Worm (Caenorhabditis elegans) whole organism, mixed stage, embryonic: ENCODE results near the gene nhr-22.

Experiments used
- M03D4.4 ChIP-seq: sonication (generic microtip); optimal IDR thresholded peaks from 2 replicates; lab custom pipeline; 2017; ENCODE audit warnings: mild to moderate bottlenecking, missing genetic modification characterization, missing compliant biosample characterization
- bed-3 ChIP-seq: fragments of 200-800 bp; sonication (Bioruptor generic); optimal IDR thresholded peaks from 3 replicates; lab custom pipeline; 2018; ENCODE audit warnings: mild to moderate bottlenecking, missing genetic modification characterization, moderate library complexity, missing compliant biosample characterization
- blmp-1 ChIP-seq: fragments of 150-350 bp; optimal IDR thresholded peaks from 2 replicates; lab custom pipeline; 2014; ENCODE audit warnings: missing biosample characterization, missing genetic modification characterization
- ceh-39 ChIP-seq: fragments of 150-350 bp; optimal IDR thresholded peaks from 2 replicates; lab custom pipeline; 2014; ENCODE audit warnings: missing biosample characterization, missing genetic modification characterization
- ceh-43 ChIP-seq: fragments of 200-800 bp; sonication (Bioruptor generic); optimal IDR thresholded peaks from 2 replicates; lab custom pipeline; 2018; ENCODE audit warnings: mild to moderate bottlenecking, missing genetic modification characterization, moderate library complexity, missing compliant biosample characterization
- ceh-83 ChIP-seq: fragments of 200-800 bp; sonication (Bioruptor generic); optimal IDR thresholded peaks from 2 replicates; lab custom pipeline; 2018; ENCODE audit warnings: mild to moderate bottlenecking, missing genetic modification characterization, missing compliant biosample characterization
- ces-1 ChIP-seq: fragments of 150-350 bp; optimal IDR thresholded peaks from 2 replicates; lab custom pipeline; 2014; ENCODE audit warnings: missing biosample characterization, missing genetic modification reagents, missing genetic modification characterization
- cnd-1 ChIP-seq: fragments of 200-800 bp; sonication (Bioruptor generic); optimal IDR thresholded peaks from 2 replicates; lab custom pipeline; 2018; ENCODE audit warnings: mild to moderate bottlenecking, missing genetic modification characterization, missing compliant biosample characterization
- flh-1 ChIP-seq: fragments of 200-800 bp; sonication (Bioruptor generic); optimal IDR thresholded peaks from 2 replicates; lab custom pipeline; 2018; ENCODE audit warnings: mild to moderate bottlenecking, missing genetic modification characterization, moderate library complexity, missing compliant biosample characterization
- ham-2 ChIP-seq: fragments of 200-800 bp; sonication (Bioruptor generic); optimal IDR thresholded peaks from 2 replicates; lab custom pipeline; 2018; ENCODE audit warnings: mild to moderate bottlenecking, missing genetic modification characterization, missing compliant biosample characterization
- hlh-1 ChIP-seq: fragments of 150-350 bp; optimal IDR thresholded peaks from 2 replicates; lab custom pipeline; 2014; ENCODE audit warnings: missing biosample characterization, missing genetic modification reagents, missing genetic modification characterization
- lin-13 ChIP-seq: fragments of 150-350 bp; optimal IDR thresholded peaks from 2 replicates; lab custom pipeline; 2014; ENCODE audit warnings: missing biosample characterization, missing genetic modification characterization
- lin-32 ChIP-seq: fragments of 200-800 bp; sonication (Bioruptor generic); optimal IDR thresholded peaks from 2 replicates; lab custom pipeline; 2018; ENCODE audit warnings: mild to moderate bottlenecking, missing genetic modification characterization, missing compliant biosample characterization
- lsy-2 ChIP-seq: fragments of 150-350 bp; optimal IDR thresholded peaks from 2 replicates; lab custom pipeline; 2014; ENCODE audit warnings: missing biosample characterization, missing genetic modification characterization
- mab-5 ChIP-seq: fragments of 150-350 bp; optimal IDR thresholded peaks from 2 replicates; lab custom pipeline; 2014; ENCODE audit warnings: missing biosample characterization, missing genetic modification characterization
- mep-1 ChIP-seq: fragments of 150-350 bp; optimal IDR thresholded peaks from 2 replicates; lab custom pipeline; 2017; ENCODE audit warnings: missing biosample characterization, missing genetic modification reagents, missing genetic modification characterization, inconsistent platforms
- mls-2 ChIP-seq: sonication (generic microtip); optimal IDR thresholded peaks from 2 replicates; lab custom pipeline; 2016; ENCODE audit warnings: mild to moderate bottlenecking, missing genetic modification characterization, moderate library complexity, missing compliant biosample characterization
- nhr-2 ChIP-seq: fragments of 150-350 bp; optimal IDR thresholded peaks from 2 replicates; lab custom pipeline; 2014; ENCODE audit warnings: missing biosample characterization, missing genetic modification characterization
- nhr-237 ChIP-seq: fragments of 150-350 bp; optimal IDR thresholded peaks from 2 replicates; lab custom pipeline; 2014; ENCODE audit warnings: missing biosample characterization, missing genetic modification characterization
- nhr-28 ChIP-seq: fragments of 150-350 bp; optimal IDR thresholded peaks from 2 replicates; lab custom pipeline; 2014; ENCODE audit warnings: missing biosample characterization, missing genetic modification characterization
- nhr-76 ChIP-seq: sonication (generic microtip); optimal IDR thresholded peaks from 2 replicates; lab custom pipeline; 2017; ENCODE audit warnings: missing biosample characterization, missing genetic modification characterization
- pha-4 ChIP-seq: fragments of 150-350 bp; optimal IDR thresholded peaks from 2 replicates; lab custom pipeline; 2018; ENCODE audit warnings: missing biosample characterization, missing genetic modification reagents, missing genetic modification characterization
- sem-2 ChIP-seq: fragments of 200-800 bp; sonication (Bioruptor generic); optimal IDR thresholded peaks from 2 replicates; lab custom pipeline; 2018; ENCODE audit warnings: mild to moderate bottlenecking, missing genetic modification characterization, missing compliant biosample characterization
- snpc-4 ChIP-seq: fragments of 150-350 bp; optimal IDR thresholded peaks from 2 replicates; lab custom pipeline; 2014; ENCODE audit warnings: missing biosample characterization, missing genetic modification characterization
- sptf-1 ChIP-seq: sonication (generic microtip); optimal IDR thresholded peaks from 2 replicates; lab custom pipeline; 2017; ENCODE audit warnings: mild to moderate bottlenecking, missing genetic modification characterization, moderate library complexity, missing compliant biosample characterization
- tbx-8 ChIP-seq: fragments of 200-800 bp; sonication (Bioruptor generic); optimal IDR thresholded peaks from 2 replicates; lab custom pipeline; 2018; ENCODE audit warnings: mild to moderate bottlenecking, missing genetic modification characterization, moderate library complexity, missing compliant biosample characterization
- unc-120 ChIP-seq: sonication (generic microtip); optimal IDR thresholded peaks from 2 replicates; lab custom pipeline; 2017; ENCODE audit warnings: missing genetic modification characterization, missing compliant biosample characterization; ENCODE audit not compliant: poor library complexity, severe bottlenecking
- unc-39 ChIP-seq: fragments of 150-350 bp; optimal IDR thresholded peaks from 2 replicates; lab custom pipeline; 2014; ENCODE audit warnings: missing biosample characterization, missing genetic modification characterization
- unc-62 ChIP-seq: fragments of 150-350 bp; optimal IDR thresholded peaks from 2 replicates; lab custom pipeline; 2014; ENCODE audit warnings: missing biosample characterization, missing genetic modification reagents, missing genetic modification characterization
- zip-8 ChIP-seq: fragments of 150-350 bp; optimal IDR thresholded peaks from 2 replicates; lab custom pipeline; 2014; ENCODE audit warnings: missing biosample characterization, missing genetic modification characterization
- ztf-11 ChIP-seq: fragments of 150-350 bp; optimal IDR thresholded peaks from 2 replicates; lab custom pipeline; 2014; ENCODE audit warnings: missing biosample characterization, missing genetic modification characterization

The nhr-22 gene

DNA sequence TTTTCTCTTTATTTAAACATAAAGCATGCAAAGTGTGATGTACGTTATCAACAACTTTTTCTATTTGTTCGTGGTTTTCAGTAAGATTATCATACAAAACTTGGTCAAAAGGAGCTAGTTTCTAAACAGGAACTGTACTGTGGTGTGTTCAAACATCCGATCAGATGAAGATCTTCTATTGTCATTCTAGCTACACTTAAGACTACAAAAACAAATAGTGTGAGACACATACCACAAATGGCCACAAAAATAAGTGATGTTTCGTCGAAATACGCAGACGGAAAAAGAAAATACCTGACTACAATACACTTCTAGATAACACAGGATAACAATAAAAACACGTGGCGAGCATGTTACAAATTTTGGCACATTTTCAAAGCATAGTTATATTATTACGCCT lies 936 bp downstream of the nhr-22 start:
- TF ChIP-seq ztf-11 (tag; lab: Kevin White, UChicago) (no peak), cnd-1 (no peak), ham-2 (GFP tag; lab: Kevin White, UChicago) (no peak), mep-1 (tag; lab: Kevin White, UChicago) (no peak), ces-1 (no peak), mls-2 (tag; lab: Kevin White, UChicago) (no peak), lin-32 (no peak), pha-4 (no peak), blmp-1 (tag; lab: Kevin White, UChicago) (no peak), nhr-237 (no peak), hlh-1 (tag; lab: Kevin White, UChicago) (no peak), bed-3 (no peak)

DNA sequence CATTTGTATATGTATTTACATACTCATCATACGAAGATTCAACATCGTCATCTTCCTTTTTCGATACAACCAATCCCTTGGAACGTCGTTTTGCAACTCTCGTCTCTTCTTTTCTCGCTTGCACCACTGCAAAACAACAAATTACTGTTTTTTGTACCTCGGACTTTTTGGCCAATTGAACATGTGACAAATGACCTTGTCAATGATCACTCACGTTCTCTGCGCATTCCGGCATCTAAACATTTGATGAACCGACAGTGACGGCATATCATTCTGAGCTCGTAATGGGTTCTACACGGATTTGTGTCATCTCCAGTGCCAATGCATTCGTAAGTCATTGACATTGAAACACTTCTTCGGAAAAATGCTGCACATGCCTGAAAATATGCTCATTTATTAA lies 1.4 kb downstream of the nhr-22 start:
- no peak for TF ChIP-seq mab-5
- no peak for TF ChIP-seq ceh-83 (GFP tag; lab: Kevin White, UChicago)
- TF ChIP-seq zip-8 = no peak
- no peak for TF ChIP-seq blmp-1 (tag; lab: Kevin White, UChicago)
- no peak for TF ChIP-seq unc-120 (tag; lab: Kevin White, UChicago)
- TF ChIP-seq sem-2 = no peak
- no peak for TF ChIP-seq ceh-43 (GFP tag; lab: Kevin White, UChicago)
- no peak for TF ChIP-seq lin-32
- TF ChIP-seq M03D4.4 (tag; lab: Kevin White, UChicago) = no peak
- no peak for TF ChIP-seq ztf-11 (tag; lab: Kevin White, UChicago)
- no peak for TF ChIP-seq unc-62 (GFP tag; lab: Kevin White, UChicago)
- no peak for TF ChIP-seq flh-1 (GFP tag; lab: Kevin White, UChicago)
- no peak for TF ChIP-seq hlh-1 (tag; lab: Kevin White, UChicago)
- TF ChIP-seq tbx-8 (GFP tag; lab: Kevin White, UChicago) = no peak
- no peak for TF ChIP-seq ham-2 (GFP tag; lab: Kevin White, UChicago)
- no peak for TF ChIP-seq sptf-1 (tag; lab: Kevin White, UChicago)
- no peak for TF ChIP-seq nhr-237
- TF ChIP-seq snpc-4 (tag; lab: Kevin White, UChicago) = no peak
- no peak for TF ChIP-seq cnd-1
- TF ChIP-seq lsy-2 (tag; lab: Kevin White, UChicago) = no peak

- TF ChIP-seq blmp-1 (tag; lab: Kevin White, UChicago) (no peak), mab-5 (no peak), ceh-39 (tag; lab: Kevin White, UChicago) (no peak), M03D4.4 (tag; lab: Kevin White, UChicago) (no peak), unc-62 (GFP tag; lab: Kevin White, UChicago) (no peak), zip-8 (no peak), snpc-4 (tag; lab: Kevin White, UChicago) (no peak), ztf-11 (tag; lab: Kevin White, UChicago) (no peak), lin-13 (tag; lab: Kevin White, UChicago) (no peak), nhr-2 (tag; lab: Kevin White, UChicago) (no peak)
These were observed 5.9 kb downstream of the nhr-22 start, which contains the start of gene K06A1.2 for ce11 chrII:6443710-6444109. Gene K06A1.2, plus strand, starts transcription at chrII:6444010.

ce11 chrII:6441128-6441527 lies 8.5 kb downstream of the nhr-22 start, which contains the start of gene cutl-16:
Gene cutl-16, plus strand, starts transcription at chrII:6441428.
- TF ChIP-seq mls-2 (tag; lab: Kevin White, UChicago) (peak; percentile 23), ceh-83 (GFP tag; lab: Kevin White, UChicago) (no peak), bed-3 (no peak), ceh-43 (GFP tag; lab: Kevin White, UChicago) (no peak), tbx-8 (GFP tag; lab: Kevin White, UChicago) (no peak), ham-2 (GFP tag; lab: Kevin White, UChicago) (peak; percentile 8), sptf-1 (tag; lab: Kevin White, UChicago) (peak; percentile 22), unc-39 (no peak)

DNA sequence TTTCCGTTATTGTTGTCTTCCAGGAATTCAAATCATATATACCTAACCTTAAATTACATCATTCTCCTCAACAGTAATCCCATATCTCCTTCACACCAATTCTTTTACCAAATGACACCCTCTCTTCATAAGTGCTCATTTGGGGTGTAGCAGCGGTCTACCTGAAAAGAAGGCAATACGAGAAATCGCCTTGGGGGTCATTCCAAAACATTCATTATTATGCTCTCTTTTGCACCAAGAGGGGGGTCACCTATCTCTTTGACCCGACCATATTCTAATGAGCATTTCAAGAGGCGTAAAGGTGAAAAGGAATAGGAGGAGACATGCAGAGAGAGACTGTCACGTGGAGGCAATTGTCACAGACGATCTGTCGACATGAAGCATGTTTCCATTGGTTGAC lies 12.7 kb downstream of the nhr-22 start:
- TF ChIP-seq lsy-2 (tag; lab: Kevin White, UChicago) (no peak), nhr-2 (tag; lab: Kevin White, UChicago) (peak; percentile 95)

DNA sequence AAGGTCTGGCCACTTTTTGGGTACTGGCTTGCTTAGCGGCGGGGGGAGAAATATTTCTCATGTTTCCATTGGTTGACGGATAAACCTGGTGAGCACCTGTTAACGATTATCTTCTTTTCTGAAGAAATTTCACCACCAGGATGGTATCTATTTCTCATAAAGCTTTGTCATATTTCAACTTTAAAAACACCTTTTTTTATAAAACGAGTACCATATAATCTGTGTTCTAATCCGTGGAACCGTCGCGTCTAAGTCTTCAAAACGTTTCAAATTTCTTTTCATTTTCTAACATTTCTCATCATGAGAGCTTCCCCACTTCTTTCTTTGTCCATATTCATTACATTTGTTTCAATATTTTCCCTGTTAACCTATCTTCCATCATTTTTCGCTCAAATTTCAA lies 23.6 kb downstream of the nhr-22 start, which contains the start of gene col-75:
col-75 (plus strand) TSS at position 301 of the 400 bp plus-strand sequence.
- TF ChIP-seq M03D4.4 (tag; lab: Kevin White, UChicago) = no peak
- TF ChIP-seq ceh-43 (GFP tag; lab: Kevin White, UChicago) = no peak
- TF ChIP-seq unc-39 = no peak
- TF ChIP-seq cnd-1 = no peak
- TF ChIP-seq flh-1 (GFP tag; lab: Kevin White, UChicago) = no peak
- no peak for TF ChIP-seq ceh-39 (tag; lab: Kevin White, UChicago)
- no peak for TF ChIP-seq nhr-28 (tag; lab: Kevin White, UChicago)
- no peak for TF ChIP-seq unc-62 (GFP tag; lab: Kevin White, UChicago)
- no peak for TF ChIP-seq nhr-76 (tag; lab: Kevin White, UChicago)
- TF ChIP-seq mab-5 = no peak
- TF ChIP-seq, all 35 proteins: peak for 0
